Worm (Caenorhabditis elegans): ENCODE measurements around the gene R07A4.4.

The R07A4.4 gene

ce11 chrX:10727696-10728095 lies 29.8 kb downstream of the R07A4.4 start:
- TF ChIP-seq W03F9.2 (tag; optimal IDR thresholded peaks at IDR 0.05) (no peak), him-1 (tag; optimal IDR thresholded peaks at IDR 0.05) (no peak), dao-5 (tag; optimal IDR thresholded peaks at IDR 0.05) (no peak)

- TF ChIP-seq dao-5 (tag; optimal IDR thresholded peaks at IDR 0.05): no peak
- TF ChIP-seq him-1 (tag; optimal IDR thresholded peaks at IDR 0.05): no peak
- no peak for TF ChIP-seq W03F9.2 (tag; optimal IDR thresholded peaks at IDR 0.05)
These were observed 35.6 kb downstream of the R07A4.4 start, which contains the start of gene mbr-1 for ce11 chrX:10721954-10722353. TSS of gene mbr-1 (minus strand) at chrX:10722054.

ce11 chrX:10717019-10717418 lies 40.5 kb downstream of the R07A4.4 start, which contains the start of gene T01C1.4:
TSS of gene T01C1.4 (minus strand) at chrX:10717119.
- no peak for TF ChIP-seq W03F9.2 (tag; optimal IDR thresholded peaks at IDR 0.05)
- no peak for TF ChIP-seq dao-5 (tag; optimal IDR thresholded peaks at IDR 0.05)

- TF ChIP-seq W03F9.2 (tag; optimal IDR thresholded peaks at IDR 0.05) (no peak), him-1 (tag; optimal IDR thresholded peaks at IDR 0.05) (no peak), dao-5 (tag; optimal IDR thresholded peaks at IDR 0.05) (no peak)
These were observed 45.7 kb downstream of the R07A4.4 start, which contains the start of gene rhgf-1 for ce11 chrX:10711769-10712168. TSS of gene rhgf-1 (minus strand) at chrX:10711869.

- TF ChIP-seq W03F9.2 (tag; optimal IDR thresholded peaks at IDR 0.05): no peak
- no peak for TF ChIP-seq dao-5 (tag; optimal IDR thresholded peaks at IDR 0.05)
These were observed 53.2 kb downstream of the R07A4.4 start for ce11 chrX:10704329-10704728.

Data from whole organism, L4/young adult.